Fruit fly (Drosophila melanogaster): ENCODE data around the gene CG11899.
A peak's percentile ranks its signal among the peaks of the same experiment; 100 is the strongest.

CG11899 gene

dm6 chr3R:29157418-29158398 lies 42.5 kb upstream of the CG11899 start, which contains the start of gene rdog (continued):
- TF ChIP-seq CG10543 (GFP tag; optimal IDR thresholded peaks at IDR 0.05), result peak; percentile 87
- peak; percentile 80 for TF ChIP-seq Hmx (GFP tag; optimal IDR thresholded peaks at IDR 0.05)
- peak; percentile 13 for TF ChIP-seq CG3407 (GFP tag; optimal IDR thresholded peaks at IDR 0.05)
- TF ChIP-seq Camta (GFP tag; optimal IDR thresholded peaks at IDR 0.05), result peak; percentile 87
- no peak for TF ChIP-seq fd64A (GFP tag; optimal IDR thresholded peaks at IDR 0.05)
- TF ChIP-seq CG11247 (GFP tag; IDR thresholded peaks at IDR 0.05), result 0 out of 2 replicates have a peak, but pooled peaks have one; percentile 37
- peak; percentile 85 for TF ChIP-seq tin (GFP tag; optimal IDR thresholded peaks at IDR 0.05)
- TF ChIP-seq CG32532 (GFP tag; IDR thresholded peaks at IDR 0.05), result peak; percentile 64; the same call in 1 of the 2 replicates
- peak; percentile 84 to 90 for TF ChIP-seq chif (GFP tag; optimal IDR thresholded peaks at IDR 0.05)
- no peak for TF ChIP-seq ham (GFP tag; IDR thresholded peaks at IDR 0.05)
- peak; percentile 75 for TF ChIP-seq CG11504 (tag; optimal IDR thresholded peaks at IDR 0.05)
- peak; percentile 47 for TF ChIP-seq CG1647 (GFP tag; optimal IDR thresholded peaks at IDR 0.05)
- peak; percentile 89 for TF ChIP-seq CG9727 (GFP tag; optimal IDR thresholded peaks at IDR 0.05)
- TF ChIP-seq CG9609 (GFP tag; optimal IDR thresholded peaks at IDR 0.05), result peak; percentile 75
- peak; percentile 72 for TF ChIP-seq Atf3 (GFP tag; optimal IDR thresholded peaks at IDR 0.05)
- TF ChIP-seq z (GFP tag; IDR thresholded peaks at IDR 0.05), result no peak; the same call in 2 of the 3 replicates
- no peak for TF ChIP-seq pfk (GFP tag; optimal IDR thresholded peaks at IDR 0.05)
- peak; percentile 75 for TF ChIP-seq CG10462 (GFP tag; optimal IDR thresholded peaks at IDR 0.05)
- peak; percentile 70 for TF ChIP-seq CG10654 (GFP tag; optimal IDR thresholded peaks at IDR 0.05)
- TF ChIP-seq usp (GFP tag; optimal IDR thresholded peaks at IDR 0.05), result no peak
- TF ChIP-seq CG16815 (GFP tag; optimal IDR thresholded peaks at IDR 0.05), result peak; percentile 79
- TF ChIP-seq CG14441 (GFP tag; IDR thresholded peaks at IDR 0.05), result peak; percentile 55
- peak; percentile 17; the same call in 1 of the 3 replicates for TF ChIP-seq B-H1 (GFP tag; IDR thresholded peaks at IDR 0.05)
- TF ChIP-seq CG11093 (GFP tag; IDR thresholded peaks at IDR 0.05), result 0 out of 3 replicates have a peak, but pooled peaks have one; percentile 43
- peak; percentile 57 for TF ChIP-seq CG3847 (GFP tag; IDR thresholded peaks at IDR 0.05)
- TF ChIP-seq CG15601 (tag; optimal IDR thresholded peaks at IDR 0.05), result peak; percentile 67
- peak; percentile 46 for TF ChIP-seq CG10274 (GFP tag; optimal IDR thresholded peaks at IDR 0.05)
- TF ChIP-seq Chrac-16 (GFP tag; optimal IDR thresholded peaks at IDR 0.05), result peak; percentile 84
- peak; percentile 25 for TF ChIP-seq oc (tag; optimal IDR thresholded peaks at IDR 0.05)
- TF ChIP-seq scrt (GFP tag; optimal IDR thresholded peaks at IDR 0.05), result peak; percentile 73
- TF ChIP-seq gsb-n (tag; optimal IDR thresholded peaks at IDR 0.05), result peak; percentile 76
- peak; percentile 4 for TF ChIP-seq CG6813 (GFP tag; optimal IDR thresholded peaks at IDR 0.05)
- no peak for TF ChIP-seq sr (GFP tag; IDR thresholded peaks at IDR 0.05)
- no peak for TF ChIP-seq CG7271 (tag; optimal IDR thresholded peaks at IDR 0.05)
- TF ChIP-seq BtbVII (GFP tag; optimal IDR thresholded peaks at IDR 0.05), result peak; percentile 63
- peak; percentile 61 for TF ChIP-seq CG4282 (GFP tag; optimal IDR thresholded peaks at IDR 0.05)
- no peak for TF ChIP-seq CG2712 (tag; optimal IDR thresholded peaks at IDR 0.05)
- 0 out of 2 replicates have a peak, but pooled peaks have one; percentile 9 for TF ChIP-seq Lim3 (GFP tag; IDR thresholded peaks at IDR 0.05)
- TF ChIP-seq Doc3 (GFP tag; IDR thresholded peaks at IDR 0.05; ENCODE audit: partially characterized antibody), result no peak
- no peak; the same call in 1 of the 2 replicates for TF ChIP-seq CG31224 (GFP tag; IDR thresholded peaks at IDR 0.05)
- peak; percentile 77 for TF ChIP-seq dysf (GFP tag; IDR thresholded peaks at IDR 0.05)
- TF ChIP-seq HLHmδ (GFP tag; optimal IDR thresholded peaks at IDR 0.05), result no peak
- TF ChIP-seq HmgD (GFP tag; optimal IDR thresholded peaks at IDR 0.05), result peak; percentile 46
- TF ChIP-seq Sry-β (GFP tag; optimal IDR thresholded peaks at IDR 0.05), result peak; percentile 24
- TF ChIP-seq Pdp1 (GFP tag; optimal IDR thresholded peaks at IDR 0.05), result peak; percentile 65 to 84
- TF ChIP-seq Ada2b (GFP tag; IDR thresholded peaks at IDR 0.05), result peak; percentile 49
- peak; percentile 42; the same call in 1 of the 3 replicates for TF ChIP-seq Aef1 (GFP tag; IDR thresholded peaks at IDR 0.05)
- no peak for TF ChIP-seq CG17912 (GFP tag; optimal IDR thresholded peaks at IDR 0.05)

Measured in whole organism, embryonic.